Worm (Caenorhabditis elegans): ENCODE results near the gene F59E12.9.

Gene F59E12.9

ce11 chrII:5646942-5647341 lies at the start of gene F59E12.9:
F59E12.9 (minus strand) TSS chrII:5647042.
- no peak for TF ChIP-seq nhr-43 (tag; optimal IDR thresholded peaks at IDR 0.05; ENCODE audit: poor library complexity, severe bottlenecking)
- TF ChIP-seq pha-4 (tag; optimal IDR thresholded peaks at IDR 0.05), result no peak
- TF ChIP-seq ceh-82 (tag; optimal IDR thresholded peaks at IDR 0.05), result no peak
- TF ChIP-seq ceh-28 (tag; optimal IDR thresholded peaks at IDR 0.05), result no peak
- TF ChIP-seq elt-3 (tag; optimal IDR thresholded peaks at IDR 0.05), result no peak
- no peak for TF ChIP-seq nhr-76 (tag; optimal IDR thresholded peaks at IDR 0.05)
- TF ChIP-seq egl-27 (tag; optimal IDR thresholded peaks at IDR 0.05), result no peak
- TF ChIP-seq ama-1 (optimal IDR thresholded peaks at IDR 0.05), result no peak
- TF ChIP-seq lin-39 (tag; optimal IDR thresholded peaks at IDR 0.05), result no peak

ce11 chrII:5696218-5696617 lies 49.4 kb upstream of the F59E12.9 start:
- TF ChIP-seq ztf-4 (tag; optimal IDR thresholded peaks at IDR 0.05), result no peak
- no peak for TF ChIP-seq snpc-4 (tag; optimal IDR thresholded peaks at IDR 0.05)
- TF ChIP-seq nhr-237 (tag; optimal IDR thresholded peaks at IDR 0.05), result no peak
- TF ChIP-seq nhr-67 (tag; optimal IDR thresholded peaks at IDR 0.05), result no peak
- no peak for TF ChIP-seq tbx-2 (tag; optimal IDR thresholded peaks at IDR 0.05)
- TF ChIP-seq ztf-11 (tag; optimal IDR thresholded peaks at IDR 0.05), result no peak
- TF ChIP-seq hmg-11 (tag; optimal IDR thresholded peaks at IDR 0.05), result no peak
- no peak for TF ChIP-seq jun-1 (tag; optimal IDR thresholded peaks at IDR 0.05)
- no peak for TF ChIP-seq unc-39 (tag; optimal IDR thresholded peaks at IDR 0.05)

ce11 chrII:5694798-5695197 lies 48.0 kb upstream of the F59E12.9 start, which contains the start of gene C25H3.14:
C25H3.14 (plus strand) TSS chrII:5695098.
- no peak for TF ChIP-seq egl-5 (tag; optimal IDR thresholded peaks at IDR 0.05)
- no peak for TF ChIP-seq ztf-4 (tag; optimal IDR thresholded peaks at IDR 0.05)
- no peak for TF ChIP-seq pha-4 (tag; optimal IDR thresholded peaks at IDR 0.05)
- TF ChIP-seq fos-1 (tag; optimal IDR thresholded peaks at IDR 0.05), result no peak
- TF ChIP-seq ceh-28 (tag; optimal IDR thresholded peaks at IDR 0.05), result no peak
- TF ChIP-seq zag-1 (tag; optimal IDR thresholded peaks at IDR 0.05), result no peak
- TF ChIP-seq fkh-2 (tag; optimal IDR thresholded peaks at IDR 0.05), result no peak
- TF ChIP-seq jun-1 (tag; optimal IDR thresholded peaks at IDR 0.05), result no peak
- TF ChIP-seq sea-2 (GFP tag; optimal IDR thresholded peaks at IDR 0.05), result no peak
- no peak for TF ChIP-seq pqm-1 (tag; optimal IDR thresholded peaks at IDR 0.05)
- no peak for TF ChIP-seq lin-39 (tag; optimal IDR thresholded peaks at IDR 0.05)
- no peak for TF ChIP-seq nhr-25 (tag; optimal IDR thresholded peaks at IDR 0.05)
- TF ChIP-seq nhr-12 (tag; optimal IDR thresholded peaks at IDR 0.05), result no peak
- TF ChIP-seq nhr-67 (tag; optimal IDR thresholded peaks at IDR 0.05), result no peak
- TF ChIP-seq nhr-43 (tag; optimal IDR thresholded peaks at IDR 0.05; ENCODE audit: poor library complexity, severe bottlenecking), result no peak
- TF ChIP-seq nfya-1 (tag; optimal IDR thresholded peaks at IDR 0.05; ENCODE audit: insufficient read depth), result no peak
- no peak for TF ChIP-seq elt-3 (tag; optimal IDR thresholded peaks at IDR 0.05)
- TF ChIP-seq unc-39 (tag; optimal IDR thresholded peaks at IDR 0.05), result no peak

- TF ChIP-seq ztf-4 (tag; optimal IDR thresholded peaks at IDR 0.05) (no peak), nhr-28 (tag; optimal IDR thresholded peaks at IDR 0.05) (no peak), ceh-82 (tag; optimal IDR thresholded peaks at IDR 0.05) (no peak), eor-1 (tag; optimal IDR thresholded peaks at IDR 0.05) (no peak), pha-4 (tag; optimal IDR thresholded peaks at IDR 0.05) (no peak), nhr-67 (tag; optimal IDR thresholded peaks at IDR 0.05) (no peak), nfya-1 (tag; optimal IDR thresholded peaks at IDR 0.05; ENCODE audit: insufficient read depth) (no peak), ZK546.5 (tag; optimal IDR thresholded peaks at IDR 0.05) (no peak), ama-1 (optimal IDR thresholded peaks at IDR 0.05) (no peak), unc-62 (GFP tag; optimal IDR thresholded peaks at IDR 0.05) (no peak), R02D3.7 (tag; optimal IDR thresholded peaks at IDR 0.05) (no peak), mml-1 (tag; optimal IDR thresholded peaks at IDR 0.05) (no peak)
Observed at ce11 chrII:5693893-5694292, 47.1 kb upstream of the F59E12.9 start, which contains the start of gene C25H3.3. C25H3.3 (plus strand) TSS chrII:5694193.

ce11 chrII:5691216-5691771 lies 44.5 kb upstream of the F59E12.9 start, which contains the start of the genes ndub-5 and eif-2D:
ndub-5 (minus strand) TSS chrII:5691353.
eif-2D (plus strand) TSS chrII:5691721.
- TF ChIP-seq snpc-4 (tag; optimal IDR thresholded peaks at IDR 0.05), result peak; percentile 18
- TF ChIP-seq hmg-11 (tag; optimal IDR thresholded peaks at IDR 0.05), result peak; percentile 6
- TF ChIP-seq mdl-1 (tag; optimal IDR thresholded peaks at IDR 0.05), result no peak
- peak; percentile 15 for TF ChIP-seq elt-2 (tag; optimal IDR thresholded peaks at IDR 0.05)
- TF ChIP-seq nfya-1 (tag; optimal IDR thresholded peaks at IDR 0.05; ENCODE audit: insufficient read depth), result peak; percentile 42
- TF ChIP-seq pha-4 (tag; optimal IDR thresholded peaks at IDR 0.05), result peak; percentile 26
- TF ChIP-seq ceh-16 (tag; optimal IDR thresholded peaks at IDR 0.05), result no peak

Data from whole organism, L3 larva.